Fruit fly (Drosophila melanogaster) whole organism, embryonic: Measurements from ENCODE around the gene fal.

Source experiments
- Aef1 ChIP-seq: fragments of 200-800 bp; sonication (Bioruptor generic); IDR thresholded peaks from 3 replicates; pipeline ENCODE4 v1.3.6; 2022; ENCODE audit warnings: missing biosample characterization, missing genetic modification characterization
- CG10147 ChIP-seq: fragments of 200-800 bp; sonication (Bioruptor generic); optimal IDR thresholded peaks from 2 replicates; lab custom pipeline; 2019; ENCODE audit warnings: missing biosample characterization, mild to moderate bottlenecking, missing genetic modification characterization, moderate library complexity
- CG13296 ChIP-seq: fragments of 200-800 bp; sonication (Bioruptor generic); optimal IDR thresholded peaks from 3 replicates; lab custom pipeline; 2018; ENCODE audit warnings: missing biosample characterization, mild to moderate bottlenecking, missing genetic modification characterization
- CG15269 ChIP-seq: fragments of 200-800 bp; sonication (Bioruptor generic); optimal IDR thresholded peaks from 2 replicates; lab custom pipeline; 2018; ENCODE audit warnings: missing biosample characterization, mild to moderate bottlenecking, missing genetic modification characterization, moderate library complexity
- CG17568 ChIP-seq: fragments of 200-800 bp; sonication (Bioruptor generic); optimal IDR thresholded peaks from 2 replicates; lab custom pipeline; 2018; ENCODE audit warnings: missing biosample characterization, mild to moderate bottlenecking, missing genetic modification characterization, moderate library complexity
- CG18011 ChIP-seq: fragments of 200-800 bp; sonication (Bioruptor generic); optimal IDR thresholded peaks from 2 replicates; lab custom pipeline; 2017; ENCODE audit warnings: missing biosample characterization, missing genetic modification characterization, mild to moderate bottlenecking, moderate library complexity, missing genotype
- CG2116 ChIP-seq: fragments of 200-800 bp; sonication (Bioruptor generic); optimal IDR thresholded peaks from 3 replicates; lab custom pipeline; 2018; ENCODE audit warnings: missing biosample characterization, mild to moderate bottlenecking, missing genetic modification characterization
- CG2875 ChIP-seq: fragments of 200-800 bp; sonication (Bioruptor generic); optimal IDR thresholded peaks from 2 replicates; lab custom pipeline; 2017; ENCODE audit warnings: missing biosample characterization, mild to moderate bottlenecking, missing genetic modification characterization, missing genetic modification reagents
- CG3163 ChIP-seq: fragments of 200-800 bp; sonication (Bioruptor generic); optimal IDR thresholded peaks from 3 replicates; lab custom pipeline; 2016; ENCODE audit warnings: missing biosample characterization, missing genetic modification characterization
- CG34224 ChIP-seq: fragments of 200-800 bp; sonication (Bioruptor generic); IDR thresholded peaks from 3 replicates; pipeline ENCODE4 v1.3.6; 2022; ENCODE audit warnings: missing biosample characterization, missing genetic modification characterization; ENCODE audit not compliant: partially characterized antibody
- CG34422 ChIP-seq: fragments of 200-800 bp; sonication (Bioruptor generic); IDR thresholded peaks from 3 replicates; pipeline ENCODE4 v1.3.6; 2022; ENCODE audit warnings: missing biosample characterization, missing genetic modification characterization
- CG4424 ChIP-seq: fragments of 200-800 bp; sonication (Bioruptor generic); optimal IDR thresholded peaks from 3 replicates; lab custom pipeline; 2016; ENCODE audit warnings: missing biosample characterization, missing genetic modification characterization
- CG4820 ChIP-seq: fragments of 200-800 bp; sonication (Bioruptor generic); optimal IDR thresholded peaks from 3 replicates; lab custom pipeline; 2016; ENCODE audit warnings: missing biosample characterization, missing genetic modification characterization
- CG5953 ChIP-seq: fragments of 200-800 bp; sonication (Bioruptor generic); IDR thresholded peaks from 2 replicates; pipeline ENCODE4 v1.3.6; 2022; ENCODE audit warnings: missing biosample characterization, missing genetic modification characterization
- CG6791 ChIP-seq: fragments of 200-800 bp; sonication (Bioruptor generic); IDR thresholded peaks from 3 replicates; pipeline ENCODE4 v1.3.6; 2022; ENCODE audit warnings: missing biosample characterization, missing genetic modification characterization; ENCODE audit not compliant: partially characterized antibody
- CG7928 ChIP-seq: fragments of 200-800 bp; sonication (Bioruptor generic); optimal IDR thresholded peaks from 2 replicates; lab custom pipeline; 2017; ENCODE audit warnings: missing biosample characterization, mild to moderate bottlenecking, missing genetic modification characterization
- CG9797 ChIP-seq: fragments of 200-800 bp; sonication (Bioruptor generic); optimal IDR thresholded peaks from 3 replicates; lab custom pipeline; 2018; ENCODE audit warnings: missing biosample characterization, mild to moderate bottlenecking, missing genetic modification characterization
- CoRest ChIP-seq: fragments of 200-800 bp; sonication (Bioruptor generic); optimal IDR thresholded peaks from 3 replicates; lab custom pipeline; 2018; ENCODE audit warnings: missing biosample characterization, mild to moderate bottlenecking, missing genetic modification characterization, moderate library complexity
- Dip2 ChIP-seq: fragments of 200-800 bp; sonication (Bioruptor generic); IDR thresholded peaks from 2 replicates; pipeline ENCODE4 v1.3.6; 2022; ENCODE audit warnings: missing biosample characterization, missing genetic modification characterization
- Dref ChIP-seq: fragments of 200-800 bp; sonication (Bioruptor generic); IDR thresholded peaks from 2 replicates; pipeline ENCODE4 v1.3.6; 2022; ENCODE audit warnings: missing biosample characterization, missing genetic modification characterization
- Drgx ChIP-seq: fragments of 200-800 bp; sonication (Bioruptor generic); IDR thresholded peaks from 2 replicates; pipeline ENCODE4 v1.3.6; 2022; ENCODE audit warnings: missing biosample characterization, missing genetic modification characterization
- E2f2 ChIP-seq: fragments of 200-800 bp; sonication (Bioruptor generic); IDR thresholded peaks from 2 replicates; pipeline ENCODE4 v1.3.6; 2022; ENCODE audit warnings: missing biosample characterization, missing genetic modification characterization
- ERR ChIP-seq: fragments of 200-800 bp; sonication (Bioruptor generic); optimal IDR thresholded peaks from 2 replicates; lab custom pipeline; 2016; ENCODE audit warnings: missing biosample characterization, missing genetic modification characterization
- HmgD ChIP-seq: fragments of 200-800 bp; sonication (Bioruptor generic); optimal IDR thresholded peaks from 3 replicates; lab custom pipeline; 2016; ENCODE audit warnings: missing biosample characterization, missing genetic modification characterization
- Hsf ChIP-seq: fragments of 200-800 bp; sonication (Bioruptor generic); optimal IDR thresholded peaks from 3 replicates; lab custom pipeline; 2016; ENCODE audit warnings: missing biosample characterization, missing genetic modification characterization
- Jarid2 ChIP-seq: fragments of 200-800 bp; sonication (Bioruptor generic); optimal IDR thresholded peaks from 3 replicates; lab custom pipeline; 2017; ENCODE audit warnings: mild to moderate bottlenecking, missing biosample characterization, missing genetic modification reagents, missing genetic modification characterization
- MESR4 ChIP-seq: fragments of 200-800 bp; sonication (Bioruptor generic); optimal IDR thresholded peaks from 2 replicates; lab custom pipeline; 2018; ENCODE audit warnings: missing biosample characterization, mild to moderate bottlenecking, missing genetic modification characterization, moderate library complexity
- NC2α ChIP-seq: fragments of 200-800 bp; sonication (Bioruptor generic); optimal IDR thresholded peaks from 2 replicates; lab custom pipeline; 2016; ENCODE audit warnings: missing biosample characterization, missing genetic modification characterization
- Nf-YA ChIP-seq: fragments of 200-800 bp; sonication (Bioruptor generic); IDR thresholded peaks from 2 replicates; pipeline ENCODE4 v1.3.6; 2022; ENCODE audit warnings: missing biosample characterization, missing genetic modification characterization
- bsh ChIP-seq, 2 experiments: fragments of 200-800 bp; sonication (Bioruptor generic); optimal IDR thresholded peaks; 2 replicates each; lab custom pipeline; 2017 to 2018; ENCODE audit warnings: mild to moderate bottlenecking in 2 of 2, missing biosample characterization in 2 of 2, missing genetic modification characterization in 2 of 2, moderate library complexity in 1 of 2
- cas ChIP-seq: fragments of 200-800 bp; sonication (Bioruptor generic); IDR thresholded peaks from 2 replicates; pipeline ENCODE4 v1.3.6; 2022; ENCODE audit warnings: missing biosample characterization, missing genetic modification characterization
- caup ChIP-seq: fragments of 200-800 bp; sonication (Bioruptor generic); optimal IDR thresholded peaks from 3 replicates; lab custom pipeline; 2017; ENCODE audit warnings: missing biosample characterization, mild to moderate bottlenecking, missing genetic modification characterization, moderate library complexity; ENCODE audit not compliant: severe bottlenecking
- crol ChIP-seq: fragments of 200-800 bp; sonication (Bioruptor generic); IDR thresholded peaks from 2 replicates; pipeline ENCODE4 v1.3.6; 2022; ENCODE audit warnings: missing biosample characterization, missing genetic modification characterization
- eyg ChIP-seq: fragments of 200-800 bp; sonication (Bioruptor generic); optimal IDR thresholded peaks from 3 replicates; lab custom pipeline; 2016; ENCODE audit warnings: missing biosample characterization, missing genetic modification characterization
- gsb-n ChIP-seq: fragments of 200-800 bp; sonication (Bioruptor generic); optimal IDR thresholded peaks from 3 replicates; lab custom pipeline; 2018; ENCODE audit warnings: missing biosample characterization, mild to moderate bottlenecking, missing genetic modification characterization
- jing ChIP-seq: fragments of 200-800 bp; sonication (Bioruptor generic); optimal IDR thresholded peaks from 2 replicates; lab custom pipeline; 2018; ENCODE audit warnings: missing biosample characterization, mild to moderate bottlenecking, missing genetic modification characterization
- lov ChIP-seq, 2 experiments: fragments of 200-800 bp in 1 of 2; fragments of >200 bp in 1 of 2; sonication (Bioruptor generic) in 1 of 2; IDR thresholded peaks in 1 of 2; optimal IDR thresholded peaks in 1 of 2; 2 replicates in 1 of 2; 3 replicates in 1 of 2; pipeline versions ENCODE4 v1.3.6 to Lab custom; 2017 to 2022; ENCODE audit warnings: missing biosample characterization in 1 of 2, missing genetic modification characterization in 1 of 2
- maf-S ChIP-seq: fragments of 200-800 bp; sonication (Bioruptor generic); optimal IDR thresholded peaks from 2 replicates; lab custom pipeline; 2016; ENCODE audit warnings: missing biosample characterization, missing genetic modification characterization
- mirr ChIP-seq: fragments of 200-800 bp; sonication (Bioruptor generic); optimal IDR thresholded peaks from 3 replicates; lab custom pipeline; 2018; ENCODE audit warnings: missing biosample characterization, mild to moderate bottlenecking, missing genetic modification characterization
- onecut ChIP-seq: fragments of 200-800 bp; sonication (Bioruptor generic); IDR thresholded peaks from 2 replicates; pipeline ENCODE4 v1.3.6; 2022; ENCODE audit warnings: missing biosample characterization, missing genetic modification characterization
- pita ChIP-seq: fragments of 200-800 bp; sonication (Bioruptor generic); optimal IDR thresholded peaks from 2 replicates; lab custom pipeline; 2017; ENCODE audit warnings: missing biosample characterization, mild to moderate bottlenecking, missing genetic modification characterization
- pros ChIP-seq: fragments of 200-800 bp; sonication (Bioruptor generic); optimal IDR thresholded peaks from 3 replicates; lab custom pipeline; 2019; ENCODE audit warnings: missing biosample characterization, mild to moderate bottlenecking, missing genetic modification characterization, moderate library complexity
- rib ChIP-seq: fragments of 200-800 bp; sonication (Bioruptor generic); IDR thresholded peaks from 2 replicates; pipeline ENCODE4 v1.3.6; 2022; ENCODE audit warnings: missing biosample characterization, missing genetic modification characterization
- scrt ChIP-seq: fragments of 200-800 bp; sonication (Bioruptor generic); optimal IDR thresholded peaks from 2 replicates; lab custom pipeline; 2018; ENCODE audit warnings: missing biosample characterization, mild to moderate bottlenecking, missing genetic modification characterization, moderate library complexity
- seq ChIP-seq: fragments of 200-800 bp; sonication (Bioruptor generic); IDR thresholded peaks from 2 replicates; pipeline ENCODE4 v1.3.6; 2022; ENCODE audit warnings: missing biosample characterization, missing genetic modification characterization
- tx ChIP-seq: fragments of 200-800 bp; sonication (Bioruptor generic); optimal IDR thresholded peaks from 2 replicates; lab custom pipeline; 2016; ENCODE audit warnings: missing biosample characterization, missing genetic modification characterization
- vvl ChIP-seq: fragments of 200-800 bp; sonication (Bioruptor generic); IDR thresholded peaks from 2 replicates; pipeline ENCODE4 v1.3.6; 2022; ENCODE audit warnings: missing biosample characterization, missing genetic modification characterization
- zf30C ChIP-seq: fragments of 200-800 bp; sonication (Bioruptor generic); optimal IDR thresholded peaks from 3 replicates; lab custom pipeline; 2018; ENCODE audit warnings: missing biosample characterization, mild to moderate bottlenecking, missing genetic modification characterization

fal gene

DNA sequence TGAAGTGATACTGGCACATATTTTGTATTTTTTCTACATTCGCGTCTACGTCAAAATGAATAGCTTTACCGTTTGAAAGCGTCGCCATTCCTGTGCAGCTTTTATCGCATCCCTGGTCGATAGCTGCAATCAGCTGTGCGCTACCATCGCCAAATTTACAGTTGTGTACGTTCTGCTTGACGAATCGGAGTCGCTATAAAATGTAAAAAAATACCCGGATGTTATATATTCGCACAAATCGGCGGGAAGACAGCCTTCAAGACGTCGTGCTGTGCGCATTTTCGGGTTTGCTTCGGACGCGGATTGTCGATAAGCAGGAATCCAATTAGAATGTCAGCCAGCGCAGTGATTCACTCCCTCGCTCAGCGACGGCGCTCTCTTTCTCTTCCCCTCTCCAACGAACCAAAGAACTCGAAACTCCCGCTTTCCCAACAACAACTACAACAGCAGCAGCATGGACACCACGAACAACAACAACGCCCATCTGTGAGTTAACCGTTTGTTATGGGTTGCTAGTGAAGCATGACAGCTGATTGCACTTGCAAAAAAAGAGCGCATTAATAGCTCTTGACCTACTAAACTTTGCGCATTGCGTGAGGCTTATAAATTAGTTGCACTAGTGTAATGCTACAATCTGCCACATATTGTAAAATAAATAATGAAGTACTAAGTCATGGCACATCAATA is 392 bp downstream of the fal start (continued):
- no peak for TF ChIP-seq Dip2
- TF ChIP-seq bsh (GFP tag; optimal IDR thresholded peaks at IDR 0.05; lab: Kevin White, UChicago) = no peak
- no peak for TF ChIP-seq onecut
- TF ChIP-seq Dref (GFP tag; lab: Robert Waterston, UW) = peak; percentile 57; the same call in 1 of the 2 replicates
- peak; percentile 50 for TF ChIP-seq pita
- TF ChIP-seq jing (GFP tag; lab: Kevin White, UChicago) = no peak
- peak; percentile 8 for TF ChIP-seq mirr (GFP tag; lab: Kevin White, UChicago)
- peak; percentile 6; the same call in 1 of the 2 replicates for TF ChIP-seq Nf-YA (GFP tag; lab: Robert Waterston, UW)
- TF ChIP-seq caup = no peak
- no peak for TF ChIP-seq maf-S (GFP tag; lab: Kevin White, UChicago)
- TF ChIP-seq lov (optimal IDR thresholded peaks at IDR 0.05; lab: Kevin White, UChicago) = no peak
- 0 out of 3 replicates have a peak, but pooled peaks have one; percentile 39 for TF ChIP-seq lov (GFP tag; IDR thresholded peaks at IDR 0.05; lab: Robert Waterston, UW)
- TF ChIP-seq Aef1 (GFP tag; lab: Robert Waterston, UW) = peak; percentile 58; the same call in 2 of the 3 replicates
- 0 out of 2 replicates have a peak, but pooled peaks have one; percentile 5 for TF ChIP-seq vvl (GFP tag; lab: Robert Waterston, UW)
- peak; percentile 8 for TF ChIP-seq CG3163 (GFP tag; lab: Kevin White, UChicago)
- TF ChIP-seq CG18011 = no peak
- TF ChIP-seq CG4820 = no peak
- no peak for TF ChIP-seq CG13296 (GFP tag; lab: Kevin White, UChicago)
- peak; percentile 55 for TF ChIP-seq pros
- TF ChIP-seq E2f2 (GFP tag; lab: Robert Waterston, UW) = no peak; the same call in 1 of the 2 replicates
- no peak for TF ChIP-seq CG17568 (GFP tag; lab: Kevin White, UChicago)
- no peak for TF ChIP-seq CG5953 (GFP tag; lab: Robert Waterston, UW)
- TF ChIP-seq CG2875 (GFP tag; lab: Kevin White, UChicago) = peak; percentile 1
- TF ChIP-seq CG10147 (GFP tag; lab: Kevin White, UChicago) = peak; percentile 19
- TF ChIP-seq Jarid2 = peak; percentile 69
- no peak for TF ChIP-seq CG15269
- peak; percentile 17 for TF ChIP-seq scrt (GFP tag; lab: Kevin White, UChicago)
- peak; percentile 68 for TF ChIP-seq MESR4 (GFP tag; lab: Kevin White, UChicago)
- TF ChIP-seq CG34224 (GFP tag; lab: Robert Waterston, UW) = peak; percentile 44; the same call in 1 of the 3 replicates
- 0 out of 2 replicates have a peak, but pooled peaks have one; percentile 50 for TF ChIP-seq seq (GFP tag; lab: Robert Waterston, UW)
- TF ChIP-seq cas (GFP tag; lab: Robert Waterston, UW) = no peak
- peak; percentile 57 for TF ChIP-seq CG2116 (GFP tag; lab: Kevin White, UChicago)
- no peak for TF ChIP-seq ERR (GFP tag; lab: Kevin White, UChicago)
- no peak for TF ChIP-seq CG4424 (GFP tag; lab: Kevin White, UChicago)
- peak; percentile 94 for TF ChIP-seq crol (GFP tag; lab: Robert Waterston, UW)
- no peak for TF ChIP-seq CoRest (tag; lab: Kevin White, UChicago)
- TF ChIP-seq eyg (GFP tag; lab: Kevin White, UChicago) = no peak
- no peak for TF ChIP-seq CG9797
- TF ChIP-seq CG34422 (GFP tag; lab: Robert Waterston, UW) = 0 out of 3 replicates have a peak, but pooled peaks have one; percentile 34
- TF ChIP-seq CG7928 = peak; percentile 95
- peak; percentile 73 for TF ChIP-seq gsb-n
- TF ChIP-seq tx (GFP tag; lab: Kevin White, UChicago) = no peak
- no peak for TF ChIP-seq CG6791 (GFP tag; lab: Robert Waterston, UW)
- no peak for TF ChIP-seq NC2α (GFP tag; lab: Kevin White, UChicago)
- TF ChIP-seq Hsf = peak; percentile 11
- TF ChIP-seq HmgD (GFP tag; lab: Kevin White, UChicago) = peak; percentile 48
- TF ChIP-seq Drgx (GFP tag; lab: Robert Waterston, UW) = 0 out of 2 replicates have a peak, but pooled peaks have one; percentile 36
- peak; percentile 20 for TF ChIP-seq zf30C (GFP tag; lab: Kevin White, UChicago)
- peak; percentile 18; the same call in 1 of the 2 replicates for TF ChIP-seq rib (GFP tag; lab: Robert Waterston, UW)
